Fruit fly (Drosophila melanogaster) whole organism, embryonic: Measurements from ENCODE around the gene CG10338.

Experiments used
- CG10147 ChIP-seq: fragments of 200-800 bp; sonication (Bioruptor generic); optimal IDR thresholded peaks from 2 replicates; lab custom pipeline; 2019; ENCODE audit warnings: missing biosample characterization, mild to moderate bottlenecking, missing genetic modification characterization, moderate library complexity
- CG10267 ChIP-seq: fragments of 200-800 bp; sonication (Bioruptor generic); optimal IDR thresholded peaks from 2 replicates; lab custom pipeline; 2018; ENCODE audit warnings: missing biosample characterization, mild to moderate bottlenecking, missing genetic modification characterization, moderate library complexity
- CG10274 ChIP-seq: fragments of 200-800 bp; sonication (Bioruptor generic); optimal IDR thresholded peaks from 3 replicates; lab custom pipeline; 2017; ENCODE audit warnings: missing biosample characterization, mild to moderate bottlenecking, missing genetic modification characterization
- CG10654 ChIP-seq: fragments of 200-800 bp; sonication (Bioruptor generic); optimal IDR thresholded peaks from 2 replicates; lab custom pipeline; 2016; ENCODE audit warnings: missing biosample characterization, missing genetic modification characterization
- CG11247 ChIP-seq: fragments of 200-800 bp; sonication (Bioruptor generic); IDR thresholded peaks from 2 replicates; pipeline ENCODE4 v1.3.6; 2022; ENCODE audit warnings: missing biosample characterization, missing genetic modification characterization
- CG11696 ChIP-seq: fragments of 200-800 bp; sonication (Bioruptor generic); IDR thresholded peaks from 2 replicates; pipeline ENCODE4 v1.3.6; 2022; ENCODE audit warnings: missing biosample characterization, missing genetic modification characterization
- CG12155 ChIP-seq: fragments of 200-800 bp; sonication (Bioruptor generic); optimal IDR thresholded peaks from 3 replicates; lab custom pipeline; 2016; ENCODE audit warnings: missing biosample characterization, missing genetic modification characterization
- CG12219 ChIP-seq: fragments of 200-800 bp; sonication (Bioruptor generic); optimal IDR thresholded peaks from 3 replicates; lab custom pipeline; 2018; ENCODE audit warnings: missing biosample characterization, mild to moderate bottlenecking, missing genetic modification characterization
- CG15269 ChIP-seq: fragments of 200-800 bp; sonication (Bioruptor generic); optimal IDR thresholded peaks from 2 replicates; lab custom pipeline; 2018; ENCODE audit warnings: missing biosample characterization, mild to moderate bottlenecking, missing genetic modification characterization, moderate library complexity
- CG1647 ChIP-seq: fragments of 200-800 bp; sonication (Bioruptor generic); optimal IDR thresholded peaks from 3 replicates; lab custom pipeline; 2016; ENCODE audit warnings: missing biosample characterization, missing genetic modification characterization
- CG16863 ChIP-seq: fragments of 200-800 bp; sonication (Bioruptor generic); optimal IDR thresholded peaks from 3 replicates; lab custom pipeline; 2016; ENCODE audit warnings: missing biosample characterization, missing genetic modification characterization
- CG17829 ChIP-seq: fragments of 200-800 bp; optimal IDR thresholded peaks from 2 replicates; lab custom pipeline; 2019; ENCODE audit warnings: missing biosample characterization, mild to moderate bottlenecking, missing genetic modification characterization, moderate library complexity
- CG2116 ChIP-seq: fragments of 200-800 bp; sonication (Bioruptor generic); optimal IDR thresholded peaks from 3 replicates; lab custom pipeline; 2018; ENCODE audit warnings: missing biosample characterization, mild to moderate bottlenecking, missing genetic modification characterization
- CG2202 ChIP-seq: fragments of 200-800 bp; sonication (Bioruptor generic); optimal IDR thresholded peaks from 2 replicates; lab custom pipeline; 2018; ENCODE audit warnings: missing biosample characterization, mild to moderate bottlenecking, missing genetic modification characterization
- CG2678 ChIP-seq: fragments of 200-800 bp; sonication (Bioruptor generic); optimal IDR thresholded peaks from 3 replicates; lab custom pipeline; 2019; ENCODE audit warnings: missing biosample characterization, mild to moderate bottlenecking, missing genetic modification characterization, moderate library complexity
- CG32767 ChIP-seq: fragments of 200-800 bp; sonication (Bioruptor generic); IDR thresholded peaks from 2 replicates; pipeline ENCODE4 v1.3.6; 2022; ENCODE audit warnings: missing biosample characterization, missing genetic modification characterization
- CG33557 ChIP-seq: fragments of 200-800 bp; sonication (Bioruptor generic); optimal IDR thresholded peaks from 2 replicates; lab custom pipeline; 2019; ENCODE audit warnings: missing biosample characterization, mild to moderate bottlenecking, missing genetic modification characterization, moderate library complexity
- CG34422 ChIP-seq: fragments of 200-800 bp; sonication (Bioruptor generic); IDR thresholded peaks from 3 replicates; pipeline ENCODE4 v1.3.6; 2022; ENCODE audit warnings: missing biosample characterization, missing genetic modification characterization
- CG4360 ChIP-seq: fragments of 200-800 bp; sonication (Bioruptor generic); IDR thresholded peaks from 2 replicates; pipeline ENCODE4 v1.3.6; 2022; ENCODE audit warnings: missing biosample characterization, missing genetic modification characterization
- CG4730 ChIP-seq: fragments of 200-800 bp; sonication (Bioruptor generic); IDR thresholded peaks from 2 replicates; pipeline ENCODE4 v1.3.6; 2022; ENCODE audit warnings: missing biosample characterization, missing genetic modification characterization
- CG8089 ChIP-seq: fragments of 200-800 bp; sonication (Bioruptor generic); optimal IDR thresholded peaks from 3 replicates; lab custom pipeline; 2016; ENCODE audit warnings: missing biosample characterization, missing genetic modification characterization
- CkIIα-i1 ChIP-seq: fragments of 200-800 bp; sonication (Bioruptor generic); IDR thresholded peaks from 2 replicates; pipeline ENCODE4 v1.3.6; 2022; ENCODE audit warnings: missing biosample characterization, missing genetic modification characterization
- H15 ChIP-seq: fragments of 200-800 bp; sonication (Bioruptor generic); IDR thresholded peaks from 3 replicates; pipeline ENCODE4 v1.3.6; 2022; ENCODE audit warnings: missing biosample characterization, missing genetic modification characterization
- MESR4 ChIP-seq: fragments of 200-800 bp; sonication (Bioruptor generic); optimal IDR thresholded peaks from 2 replicates; lab custom pipeline; 2018; ENCODE audit warnings: missing biosample characterization, mild to moderate bottlenecking, missing genetic modification characterization, moderate library complexity
- MTF-1 ChIP-seq: fragments of 200-800 bp; sonication (Bioruptor generic); optimal IDR thresholded peaks from 2 replicates; lab custom pipeline; 2018; ENCODE audit warnings: missing biosample characterization, mild to moderate bottlenecking, missing genetic modification characterization, borderline replicate concordance
- Mes4 ChIP-seq: fragments of 200-800 bp; sonication (Bioruptor generic); optimal IDR thresholded peaks from 2 replicates; lab custom pipeline; 2016; ENCODE audit warnings: missing biosample characterization, missing genetic modification characterization
- Neu2 ChIP-seq: fragments of 200-800 bp; sonication (Bioruptor generic); optimal IDR thresholded peaks from 3 replicates; lab custom pipeline; 2016; ENCODE audit warnings: missing biosample characterization, missing genetic modification characterization, borderline replicate concordance
- Nf-YC ChIP-seq: fragments of 200-800 bp; optimal IDR thresholded peaks from 3 replicates; lab custom pipeline; 2019; ENCODE audit warnings: missing biosample characterization, mild to moderate bottlenecking, missing genetic modification characterization, moderate library complexity
- PHDP ChIP-seq: fragments of 200-800 bp; sonication (Bioruptor generic); optimal IDR thresholded peaks from 3 replicates; lab custom pipeline; 2018; ENCODE audit warnings: missing biosample characterization, mild to moderate bottlenecking, missing genetic modification characterization, moderate library complexity
- Ravus ChIP-seq: fragments of 200-800 bp; sonication (Bioruptor generic); IDR thresholded peaks from 2 replicates; pipeline ENCODE4 v1.3.6; 2022; ENCODE audit warnings: missing biosample characterization, missing genetic modification characterization
- Scr ChIP-seq: fragments of 200-800 bp; sonication (Bioruptor generic); IDR thresholded peaks from 2 replicates; pipeline ENCODE4 v1.3.6; 2022; ENCODE audit warnings: missing biosample characterization, missing genetic modification characterization; ENCODE audit not compliant: partially characterized antibody
- Ssrp ChIP-seq: fragments of 200-800 bp; sonication (Bioruptor generic); optimal IDR thresholded peaks from 2 replicates; lab custom pipeline; 2018; ENCODE audit warnings: missing biosample characterization, mild to moderate bottlenecking, missing genetic modification characterization, moderate library complexity
- bab2 ChIP-seq: fragments of 200-800 bp; sonication (Bioruptor generic); optimal IDR thresholded peaks from 2 replicates; lab custom pipeline; 2016; ENCODE audit warnings: missing biosample characterization, missing genetic modification characterization
- bsh ChIP-seq, 2 experiments: fragments of 200-800 bp; sonication (Bioruptor generic); optimal IDR thresholded peaks; 2 replicates each; lab custom pipeline; 2017 to 2018; ENCODE audit warnings: mild to moderate bottlenecking in 2 of 2, missing biosample characterization in 2 of 2, missing genetic modification characterization in 2 of 2, moderate library complexity in 1 of 2
- corto ChIP-seq: fragments of 200-800 bp; sonication (Bioruptor generic); optimal IDR thresholded peaks from 2 replicates; lab custom pipeline; 2016; ENCODE audit warnings: missing biosample characterization, mild to moderate bottlenecking, missing genetic modification characterization, moderate library complexity
- cwo ChIP-seq: fragments of 200-800 bp; sonication (Bioruptor generic); optimal IDR thresholded peaks from 3 replicates; lab custom pipeline; 2017; ENCODE audit warnings: missing biosample characterization, missing genetic modification characterization, mild to moderate bottlenecking, moderate library complexity, missing genetic modification reagents
- da ChIP-seq: fragments of 200-800 bp; sonication (Bioruptor generic); optimal IDR thresholded peaks from 2 replicates; lab custom pipeline; 2016; ENCODE audit warnings: missing biosample characterization, missing genetic modification characterization
- dimm ChIP-seq: fragments of 200-800 bp; sonication (Bioruptor generic); IDR thresholded peaks from 2 replicates; pipeline ENCODE4 v1.3.6; 2022; ENCODE audit warnings: missing biosample characterization, missing genetic modification characterization
- en ChIP-seq: fragments of 200-800 bp; sonication (Bioruptor generic); optimal IDR thresholded peaks from 2 replicates; lab custom pipeline; 2016; ENCODE audit warnings: missing biosample characterization, missing genetic modification characterization
- esg ChIP-seq: fragments of 200-800 bp; sonication (Bioruptor generic); conservative IDR thresholded peaks from 2 replicates; pipeline ENCODE4 v1.3.6; 2022; ENCODE audit warnings: missing biosample characterization, missing genetic modification characterization
- gcm ChIP-seq: fragments of 200-800 bp; sonication (Bioruptor generic); optimal IDR thresholded peaks from 2 replicates; lab custom pipeline; 2019; ENCODE audit warnings: missing biosample characterization, mild to moderate bottlenecking, missing genetic modification characterization, moderate library complexity
- insv ChIP-seq, 2 experiments: fragments of 200-800 bp; sonication (Bioruptor generic); optimal IDR thresholded peaks; 3 replicates each; lab custom pipeline; 2016 to 2018; ENCODE audit warnings: missing biosample characterization in 2 of 2, missing genetic modification characterization in 2 of 2
- mam ChIP-seq: fragments of 200-800 bp; sonication (Bioruptor generic); optimal IDR thresholded peaks from 3 replicates; lab custom pipeline; 2016; ENCODE audit warnings: missing biosample characterization, missing genetic modification characterization
- onecut ChIP-seq: fragments of 200-800 bp; sonication (Bioruptor generic); IDR thresholded peaks from 2 replicates; pipeline ENCODE4 v1.3.6; 2022; ENCODE audit warnings: missing biosample characterization, missing genetic modification characterization
- org-1 ChIP-seq: fragments of 200-800 bp; sonication (Bioruptor generic); optimal IDR thresholded peaks from 2 replicates; lab custom pipeline; 2017; ENCODE audit warnings: missing biosample characterization, missing genetic modification characterization
- p53 ChIP-seq: fragments of 200-800 bp; sonication (Bioruptor generic); optimal IDR thresholded peaks from 2 replicates; lab custom pipeline; 2016; ENCODE audit warnings: missing biosample characterization, missing genetic modification characterization
- slp2 ChIP-seq: fragments of 200-800 bp; sonication (Bioruptor generic); optimal IDR thresholded peaks from 2 replicates; lab custom pipeline; 2016; ENCODE audit warnings: missing biosample characterization, missing genetic modification characterization
- ssp ChIP-seq: fragments of 200-800 bp; sonication (Bioruptor generic); IDR thresholded peaks from 2 replicates; pipeline ENCODE4 v1.3.6; 2022; ENCODE audit warnings: missing biosample characterization, missing genetic modification characterization
- stc ChIP-seq: fragments of 200-800 bp; sonication (Bioruptor generic); IDR thresholded peaks from 2 replicates; pipeline ENCODE4 v1.3.6; 2022; ENCODE audit warnings: missing biosample characterization, missing genetic modification characterization
- unc-4 ChIP-seq: fragments of 200-800 bp; sonication (Bioruptor generic); IDR thresholded peaks from 2 replicates; pipeline ENCODE4 v1.3.6; 2022; ENCODE audit warnings: missing biosample characterization, missing genetic modification characterization; ENCODE audit not compliant: partially characterized antibody
- zen ChIP-seq: fragments of 200-800 bp; sonication (Bioruptor generic); optimal IDR thresholded peaks from 3 replicates; lab custom pipeline; 2018; ENCODE audit warnings: missing biosample characterization, mild to moderate bottlenecking, missing genetic modification characterization, moderate library complexity

The CG10338 gene

dm6 chr2L:18694724-18695105 lies 749 bp upstream of the CG10338 start (continued):
- no peak for TF ChIP-seq da (GFP tag; lab: Kevin White, UChicago)
- TF ChIP-seq Scr (GFP tag; lab: Robert Waterston, UW) = no peak
- TF ChIP-seq MESR4 (GFP tag; lab: Kevin White, UChicago) = no peak
- no peak for TF ChIP-seq CG17829 (tag; lab: Kevin White, UChicago)
- peak; percentile 6 for TF ChIP-seq mam
- TF ChIP-seq Mes4 (GFP tag; lab: Kevin White, UChicago) = no peak
- no peak for TF ChIP-seq CG4360 (GFP tag; lab: Robert Waterston, UW)
- peak; percentile 14; the same call in 1 of the 2 replicates for TF ChIP-seq CG4730
- TF ChIP-seq insv (GFP tag; optimal IDR thresholded peaks at IDR 0.05; lab: Kevin White, UChicago) = no peak
- peak; percentile 30; the same call in 1 of the 2 replicates for TF ChIP-seq ssp (GFP tag; lab: Robert Waterston, UW)
- no peak for TF ChIP-seq gcm (GFP tag; lab: Kevin White, UChicago)
- peak; percentile 22 for TF ChIP-seq Ssrp
- peak; percentile 6 for TF ChIP-seq bab2 (GFP tag; lab: Kevin White, UChicago)
- TF ChIP-seq CG2116 (GFP tag; lab: Kevin White, UChicago) = no peak
- TF ChIP-seq stc = no peak
- TF ChIP-seq CG10274 (GFP tag; lab: Kevin White, UChicago) = no peak
- no peak for TF ChIP-seq unc-4 (GFP tag; lab: Robert Waterston, UW)
- no peak for TF ChIP-seq p53 (GFP tag; lab: Kevin White, UChicago)
- TF ChIP-seq CG11696 (GFP tag; lab: Robert Waterston, UW) = peak; percentile 27; the same call in 1 of the 2 replicates
- TF ChIP-seq CG10654 (GFP tag; lab: Kevin White, UChicago) = no peak
- TF ChIP-seq en (GFP tag; lab: Kevin White, UChicago) = no peak
- peak in 1 of 2 experiments; percentile 68 for TF ChIP-seq bsh (GFP tag; optimal IDR thresholded peaks at IDR 0.05; lab: Kevin White, UChicago)
- TF ChIP-seq CG15269 (tag; lab: Kevin White, UChicago) = peak; percentile 3
- TF ChIP-seq org-1 (GFP tag; lab: Kevin White, UChicago) = no peak
- peak; percentile 51 for TF ChIP-seq PHDP (tag; lab: Kevin White, UChicago)
- TF ChIP-seq CG10267 (tag; lab: Kevin White, UChicago) = no peak
- TF ChIP-seq dimm (GFP tag; lab: Robert Waterston, UW) = no peak
- TF ChIP-seq slp2 (GFP tag; lab: Kevin White, UChicago) = no peak
- no peak for TF ChIP-seq CkIIα-i1
- no peak for TF ChIP-seq CG2678 (tag; lab: Kevin White, UChicago)
- TF ChIP-seq CG10147 (GFP tag; lab: Kevin White, UChicago) = no peak
- no peak for TF ChIP-seq Neu2 (GFP tag; lab: Kevin White, UChicago)
- no peak for TF ChIP-seq onecut (GFP tag; lab: Robert Waterston, UW)
- TF ChIP-seq MTF-1 (GFP tag; lab: Kevin White, UChicago) = no peak
- TF ChIP-seq zen = no peak
- TF ChIP-seq CG32767 = no peak
- no peak for TF ChIP-seq Nf-YC (tag; lab: Kevin White, UChicago)
- no peak for TF ChIP-seq CG12155 (GFP tag; lab: Kevin White, UChicago)
- no peak for TF ChIP-seq CG2202 (tag; lab: Kevin White, UChicago)
- TF ChIP-seq CG11247 (GFP tag; lab: Robert Waterston, UW) = no peak
- 0 out of 2 replicates have a peak, but pooled peaks have one; percentile 18 for TF ChIP-seq esg (GFP tag; lab: Robert Waterston, UW)
- no peak for TF ChIP-seq CG33557 (GFP tag; lab: Kevin White, UChicago)
- no peak for TF ChIP-seq CG1647
- TF ChIP-seq CG12219 (GFP tag; lab: Kevin White, UChicago) = peak; percentile 10
- TF ChIP-seq corto (GFP tag; lab: Kevin White, UChicago) = no peak
- TF ChIP-seq cwo (GFP tag; lab: Kevin White, UChicago) = no peak
- TF ChIP-seq CG34422 (GFP tag; lab: Robert Waterston, UW) = no peak
- no peak for TF ChIP-seq CG8089
- TF ChIP-seq CG16863 = peak; percentile 38
- no peak for TF ChIP-seq H15 (GFP tag; lab: Robert Waterston, UW)
- no peak for TF ChIP-seq Ravus (GFP tag; lab: Robert Waterston, UW)
